Fruit fly (Drosophila melanogaster) whole organism, embryonic: ENCODE results near the gene dia.

Source experiments
- Adf1 ChIP-seq: fragments of 200-800 bp; sonication (Bioruptor generic); IDR thresholded peaks from 2 replicates; pipeline ENCODE4 v1.3.6; 2022; ENCODE audit warnings: missing biosample characterization, missing genetic modification characterization
- Asciz ChIP-seq: fragments of 200-800 bp; sonication (Bioruptor generic); optimal IDR thresholded peaks from 2 replicates; lab custom pipeline; 2017; ENCODE audit warnings: missing biosample characterization, mild to moderate bottlenecking, missing genetic modification characterization, missing genetic modification reagents
- Bgb ChIP-seq: fragments of 200-800 bp; sonication (Bioruptor generic); IDR thresholded peaks from 2 replicates; pipeline ENCODE4 v1.3.6; 2022; ENCODE audit warnings: missing biosample characterization, missing genetic modification characterization; ENCODE audit not compliant: partially characterized antibody
- CG10321 ChIP-seq: fragments of 200-800 bp; sonication (Bioruptor generic); IDR thresholded peaks from 2 replicates; pipeline ENCODE4 v1.3.6; 2022; ENCODE audit warnings: missing biosample characterization, missing genetic modification characterization
- CG10654 ChIP-seq: fragments of 200-800 bp; sonication (Bioruptor generic); optimal IDR thresholded peaks from 2 replicates; lab custom pipeline; 2016; ENCODE audit warnings: missing biosample characterization, missing genetic modification characterization
- CG11093 ChIP-seq: fragments of 200-800 bp; sonication (Bioruptor generic); IDR thresholded peaks from 3 replicates; pipeline ENCODE4 v1.3.6; 2022; ENCODE audit warnings: missing biosample characterization, missing genetic modification characterization
- CG12104 ChIP-seq: fragments of 200-800 bp; sonication (Bioruptor generic); optimal IDR thresholded peaks from 3 replicates; lab custom pipeline; 2016; ENCODE audit warnings: missing biosample characterization, missing genetic modification characterization
- CG12155 ChIP-seq: fragments of 200-800 bp; sonication (Bioruptor generic); optimal IDR thresholded peaks from 3 replicates; lab custom pipeline; 2016; ENCODE audit warnings: missing biosample characterization, missing genetic modification characterization
- CG13296 ChIP-seq: fragments of 200-800 bp; sonication (Bioruptor generic); optimal IDR thresholded peaks from 3 replicates; lab custom pipeline; 2018; ENCODE audit warnings: missing biosample characterization, mild to moderate bottlenecking, missing genetic modification characterization
- CG14710 ChIP-seq: fragments of 200-800 bp; sonication (Bioruptor generic); optimal IDR thresholded peaks from 3 replicates; lab custom pipeline; 2019; ENCODE audit warnings: missing biosample characterization, mild to moderate bottlenecking, missing genetic modification characterization, moderate library complexity
- CG15514 ChIP-seq: fragments of 200-800 bp; sonication (Bioruptor generic); optimal IDR thresholded peaks from 3 replicates; lab custom pipeline; 2017; ENCODE audit warnings: missing biosample characterization, missing genetic modification characterization, mild to moderate bottlenecking, moderate library complexity, missing genetic modification reagents
- CG1603 ChIP-seq: fragments of 200-800 bp; sonication (Bioruptor generic); optimal IDR thresholded peaks from 2 replicates; lab custom pipeline; 2019; ENCODE audit warnings: missing biosample characterization, mild to moderate bottlenecking, missing genetic modification characterization, moderate library complexity
- CG17612 ChIP-seq: fragments of 200-800 bp; sonication (Bioruptor generic); IDR thresholded peaks from 2 replicates; pipeline ENCODE4 v1.3.6; 2022; ENCODE audit warnings: missing biosample characterization, missing genetic modification characterization
- CG1792 ChIP-seq: fragments of 200-800 bp; sonication (Bioruptor generic); optimal IDR thresholded peaks from 2 replicates; lab custom pipeline; 2016; ENCODE audit warnings: missing biosample characterization, missing genetic modification characterization
- CG31365 ChIP-seq: fragments of 200-800 bp; sonication (Bioruptor generic); optimal IDR thresholded peaks from 2 replicates; lab custom pipeline; 2018; ENCODE audit warnings: missing biosample characterization, mild to moderate bottlenecking, missing genetic modification characterization
- CG42726 ChIP-seq: fragments of 200-800 bp; sonication (Bioruptor generic); IDR thresholded peaks from 2 replicates; pipeline ENCODE4 v1.3.6; 2022; ENCODE audit warnings: missing biosample characterization, missing genetic modification characterization; ENCODE audit not compliant: partially characterized antibody
- CG4360 ChIP-seq: fragments of 200-800 bp; sonication (Bioruptor generic); IDR thresholded peaks from 2 replicates; pipeline ENCODE4 v1.3.6; 2022; ENCODE audit warnings: missing biosample characterization, missing genetic modification characterization
- CG4854 ChIP-seq: fragments of 200-800 bp; sonication (Bioruptor generic); optimal IDR thresholded peaks from 2 replicates; lab custom pipeline; 2016; ENCODE audit warnings: missing biosample characterization, missing genetic modification characterization, inconsistent platforms
- CHES-1-like ChIP-seq: fragments of 200-800 bp; sonication (Bioruptor generic); optimal IDR thresholded peaks from 2 replicates; lab custom pipeline; 2016; ENCODE audit warnings: missing biosample characterization, missing genetic modification characterization
- Chrac-16 ChIP-seq: fragments of 200-800 bp; sonication (Bioruptor generic); optimal IDR thresholded peaks from 3 replicates; lab custom pipeline; 2016; ENCODE audit warnings: missing biosample characterization, missing genetic modification characterization
- CoRest ChIP-seq: fragments of 200-800 bp; sonication (Bioruptor generic); optimal IDR thresholded peaks from 3 replicates; lab custom pipeline; 2018; ENCODE audit warnings: missing biosample characterization, mild to moderate bottlenecking, missing genetic modification characterization, moderate library complexity
- D19A ChIP-seq: fragments of 200-800 bp; optimal IDR thresholded peaks from 3 replicates; lab custom pipeline; 2019; ENCODE audit warnings: missing biosample characterization, mild to moderate bottlenecking, missing genetic modification characterization, moderate library complexity
- D19B ChIP-seq: fragments of 200-800 bp; sonication (Bioruptor generic); optimal IDR thresholded peaks from 2 replicates; lab custom pipeline; 2017; ENCODE audit warnings: missing biosample characterization, mild to moderate bottlenecking, missing genetic modification characterization
- Gsc ChIP-seq: fragments of 200-800 bp; sonication (Bioruptor generic); IDR thresholded peaks from 2 replicates; pipeline ENCODE4 v1.3.6; 2022; ENCODE audit warnings: missing biosample characterization, missing genetic modification characterization
- Jarid2 ChIP-seq: fragments of 200-800 bp; sonication (Bioruptor generic); optimal IDR thresholded peaks from 3 replicates; lab custom pipeline; 2017; ENCODE audit warnings: mild to moderate bottlenecking, missing biosample characterization, missing genetic modification reagents, missing genetic modification characterization
- Lim3 ChIP-seq: fragments of 200-800 bp; sonication (Bioruptor generic); IDR thresholded peaks from 2 replicates; pipeline ENCODE4 v1.3.6; 2022; ENCODE audit warnings: missing biosample characterization, missing genetic modification characterization
- Neu2 ChIP-seq: fragments of 200-800 bp; sonication (Bioruptor generic); optimal IDR thresholded peaks from 3 replicates; lab custom pipeline; 2016; ENCODE audit warnings: missing biosample characterization, missing genetic modification characterization, borderline replicate concordance
- PHDP ChIP-seq: fragments of 200-800 bp; sonication (Bioruptor generic); optimal IDR thresholded peaks from 3 replicates; lab custom pipeline; 2018; ENCODE audit warnings: missing biosample characterization, mild to moderate bottlenecking, missing genetic modification characterization, moderate library complexity
- Usf ChIP-seq: fragments of 200-800 bp; sonication (Bioruptor generic); optimal IDR thresholded peaks from 2 replicates; lab custom pipeline; 2017; ENCODE audit warnings: missing genotype, missing biosample characterization, missing genetic modification characterization
- amos ChIP-seq: fragments of 200-800 bp; sonication (Bioruptor generic); IDR thresholded peaks from 2 replicates; pipeline ENCODE4 v1.3.6; 2022; ENCODE audit warnings: missing biosample characterization, missing genetic modification characterization; ENCODE audit not compliant: partially characterized antibody
- aop ChIP-seq: fragments of 200-800 bp; sonication (Bioruptor generic); IDR thresholded peaks from 2 replicates; pipeline ENCODE4 v1.3.6; 2022; ENCODE audit warnings: missing biosample characterization, missing genetic modification characterization
- ap ChIP-seq: fragments of 200-800 bp; sonication (Bioruptor generic); IDR thresholded peaks from 2 replicates; pipeline ENCODE4 v1.3.6; 2022; ENCODE audit warnings: missing biosample characterization, missing genetic modification characterization
- bbx ChIP-seq: fragments of 200-800 bp; sonication (Bioruptor generic); IDR thresholded peaks from 2 replicates; pipeline ENCODE4 v1.3.6; 2022; ENCODE audit warnings: missing biosample characterization, missing genetic modification characterization; ENCODE audit not compliant: partially characterized antibody
- chn ChIP-seq: fragments of 200-800 bp; sonication (Bioruptor generic); optimal IDR thresholded peaks from 2 replicates; lab custom pipeline; 2016; ENCODE audit warnings: missing biosample characterization, missing genetic modification characterization
- ci ChIP-seq: fragments of 200-800 bp; sonication (Bioruptor generic); IDR thresholded peaks from 3 replicates; pipeline ENCODE4 v1.3.6; 2022; ENCODE audit warnings: missing biosample characterization, missing genetic modification characterization
- croc ChIP-seq: fragments of 200-800 bp; sonication (Bioruptor generic); conservative IDR thresholded peaks from 3 replicates; pipeline ENCODE4 v1.3.6; 2022; ENCODE audit warnings: missing biosample characterization, missing genetic modification characterization
- hkb ChIP-seq, 2 experiments: fragments of 200-800 bp in 1 of 2; fragments of >200 bp in 1 of 2; sonication (Bioruptor generic) in 1 of 2; IDR thresholded peaks in 1 of 2; optimal IDR thresholded peaks in 1 of 2; 2 replicates each; pipeline versions ENCODE4 v1.3.6 to Lab custom; 2017 to 2022; ENCODE audit warnings: missing biosample characterization in 1 of 2, missing genetic modification characterization in 1 of 2
- jing ChIP-seq: fragments of 200-800 bp; sonication (Bioruptor generic); optimal IDR thresholded peaks from 2 replicates; lab custom pipeline; 2018; ENCODE audit warnings: missing biosample characterization, mild to moderate bottlenecking, missing genetic modification characterization
- kay ChIP-seq: fragments of 200-800 bp; sonication (Bioruptor generic); optimal IDR thresholded peaks from 2 replicates; lab custom pipeline; 2016; ENCODE audit warnings: missing biosample characterization, missing genetic modification characterization
- mam ChIP-seq: fragments of 200-800 bp; sonication (Bioruptor generic); optimal IDR thresholded peaks from 3 replicates; lab custom pipeline; 2016; ENCODE audit warnings: missing biosample characterization, missing genetic modification characterization
- mirr ChIP-seq: fragments of 200-800 bp; sonication (Bioruptor generic); optimal IDR thresholded peaks from 3 replicates; lab custom pipeline; 2018; ENCODE audit warnings: missing biosample characterization, mild to moderate bottlenecking, missing genetic modification characterization
- mld ChIP-seq: fragments of 200-800 bp; sonication (Bioruptor generic); IDR thresholded peaks from 3 replicates; pipeline ENCODE4 v1.3.6; 2022; ENCODE audit warnings: missing biosample characterization, missing genetic modification characterization; ENCODE audit not compliant: partially characterized antibody
- nerfin-2 ChIP-seq: fragments of 200-800 bp; sonication (Bioruptor generic); IDR thresholded peaks from 2 replicates; pipeline ENCODE4 v1.3.6; 2022; ENCODE audit warnings: missing biosample characterization, missing genetic modification characterization; ENCODE audit not compliant: partially characterized antibody
- oc ChIP-seq: fragments of 200-800 bp; sonication (Bioruptor generic); optimal IDR thresholded peaks from 2 replicates; lab custom pipeline; 2018; ENCODE audit warnings: missing biosample characterization, mild to moderate bottlenecking, missing genetic modification characterization, moderate library complexity
- pnt ChIP-seq: fragments of 200-800 bp; sonication (Bioruptor generic); optimal IDR thresholded peaks from 3 replicates; lab custom pipeline; 2016; ENCODE audit warnings: missing biosample characterization, missing genetic modification characterization
- ro ChIP-seq: fragments of 200-800 bp; sonication (Bioruptor generic); IDR thresholded peaks from 2 replicates; pipeline ENCODE4 v1.3.6; 2022; ENCODE audit warnings: missing biosample characterization, missing genetic modification characterization
- so ChIP-seq: fragments of 200-800 bp; sonication (Bioruptor generic); IDR thresholded peaks from 3 replicates; pipeline ENCODE4 v1.3.6; 2022; ENCODE audit warnings: missing biosample characterization, missing genetic modification characterization
- sqz ChIP-seq: fragments of 200-800 bp; sonication (Bioruptor generic); optimal IDR thresholded peaks from 3 replicates; lab custom pipeline; 2018; ENCODE audit warnings: missing biosample characterization, mild to moderate bottlenecking, missing genetic modification characterization
- ttk ChIP-seq: fragments of 200-800 bp; sonication (Bioruptor generic); IDR thresholded peaks from 2 replicates; pipeline ENCODE4 v2.1.2; 2022; ENCODE audit warnings: missing biosample characterization, missing genetic modification characterization
- twi ChIP-seq: fragments of 200-800 bp; optimal IDR thresholded peaks from 2 replicates; lab custom pipeline; 2019; ENCODE audit warnings: missing biosample characterization, mild to moderate bottlenecking, missing genetic modification characterization, moderate library complexity

dia gene

dm6 chr2L:20770242-20770769 lies 12.4 kb downstream of the dia start, which contains the start of gene cad (continued):
- TF ChIP-seq ci (GFP tag; lab: Robert Waterston, UW) = peak; percentile 89
- no peak for TF ChIP-seq Lim3
- no peak for TF ChIP-seq CG11093 (GFP tag; lab: Robert Waterston, UW)
- no peak for TF ChIP-seq Usf (GFP tag; lab: Kevin White, UChicago)
- no peak for TF ChIP-seq CG17612
- TF ChIP-seq CG10654 (GFP tag; lab: Kevin White, UChicago) = no peak
- TF ChIP-seq CG42726 = peak; percentile 68
- TF ChIP-seq Neu2 = no peak
- TF ChIP-seq ro (GFP tag; lab: Robert Waterston, UW) = no peak
- peak; percentile 59; the same call in 1 of the 2 replicates for TF ChIP-seq Bgb
- no peak for TF ChIP-seq ap (GFP tag; lab: Robert Waterston, UW)
- TF ChIP-seq CG1603 (tag; lab: Kevin White, UChicago) = peak; percentile 25
- no peak for TF ChIP-seq Gsc (GFP tag; lab: Robert Waterston, UW)
- TF ChIP-seq D19A = no peak
- no peak for TF ChIP-seq pnt (GFP tag; lab: Kevin White, UChicago)
- no peak for TF ChIP-seq CG4854
- TF ChIP-seq CG14710 (tag; lab: Kevin White, UChicago) = peak; percentile 9
- TF ChIP-seq Adf1 = peak; percentile 81
- peak; percentile 61 for TF ChIP-seq Jarid2 (GFP tag; lab: Kevin White, UChicago)
- no peak for TF ChIP-seq jing (GFP tag; lab: Kevin White, UChicago)
- TF ChIP-seq nerfin-2 (GFP tag; lab: Robert Waterston, UW) = no peak
- no peak for TF ChIP-seq Asciz (GFP tag; lab: Kevin White, UChicago)
- TF ChIP-seq D19B (GFP tag; lab: Kevin White, UChicago) = no peak
- peak; percentile 62; the same call in 1 of the 2 replicates for TF ChIP-seq aop (GFP tag; lab: Robert Waterston, UW)
- no peak for TF ChIP-seq CG12104 (GFP tag; lab: Kevin White, UChicago)
- peak; percentile 44 for TF ChIP-seq CG31365 (tag; lab: Kevin White, UChicago)
- no peak; the same call in 1 of the 2 replicates for TF ChIP-seq amos (GFP tag; lab: Robert Waterston, UW)
- TF ChIP-seq Chrac-16 (GFP tag; lab: Kevin White, UChicago) = no peak
- peak; percentile 45 for TF ChIP-seq CG15514 (GFP tag; lab: Kevin White, UChicago)
- TF ChIP-seq mirr = peak; percentile 22
- TF ChIP-seq so (GFP tag; lab: Robert Waterston, UW) = no peak
- no peak for TF ChIP-seq chn (GFP tag; lab: Kevin White, UChicago)
- TF ChIP-seq mam (GFP tag; lab: Kevin White, UChicago) = no peak
- TF ChIP-seq PHDP (tag; lab: Kevin White, UChicago) = peak; percentile 3
- peak; percentile 77 for TF ChIP-seq oc (tag; lab: Kevin White, UChicago)
- TF ChIP-seq ttk (GFP tag; lab: Robert Waterston, UW) = peak; percentile 51
- no peak for TF ChIP-seq CG12155 (GFP tag; lab: Kevin White, UChicago)
- no peak for TF ChIP-seq croc (GFP tag; lab: Robert Waterston, UW)
- TF ChIP-seq kay (GFP tag; lab: Kevin White, UChicago) = no peak
- peak; percentile 80 for TF ChIP-seq CG4360 (GFP tag; lab: Robert Waterston, UW)
- TF ChIP-seq CG10321 = peak; percentile 99
- no peak for TF ChIP-seq mld (GFP tag; lab: Robert Waterston, UW)
- TF ChIP-seq twi (tag; lab: Kevin White, UChicago) = peak; percentile 25
- peak; percentile 94 for TF ChIP-seq sqz
- TF ChIP-seq CG1792 (GFP tag; lab: Kevin White, UChicago) = no peak
- TF ChIP-seq hkb (optimal IDR thresholded peaks at IDR 0.05; lab: Kevin White, UChicago) = no peak
- peak; percentile 61; the same call in 1 of the 2 replicates for TF ChIP-seq hkb (GFP tag; IDR thresholded peaks at IDR 0.05; lab: Robert Waterston, UW)
- peak; percentile 7 for TF ChIP-seq CHES-1-like (GFP tag; lab: Kevin White, UChicago)
- peak; percentile 20; the same call in 1 of the 2 replicates for TF ChIP-seq bbx
- TF ChIP-seq CoRest = peak; percentile 58
- TF ChIP-seq CG13296 (GFP tag; lab: Kevin White, UChicago) = peak; percentile 13
